Fruit fly (Drosophila melanogaster) whole organism, embryonic: ENCODE results near the gene fd96Ca.

Experiments used
- CG15479 ChIP-seq: fragments of 200-800 bp; sonication (Bioruptor generic); optimal IDR thresholded peaks from 3 replicates; lab custom pipeline; 2019; ENCODE audit warnings: missing biosample characterization, mild to moderate bottlenecking, missing genetic modification characterization, moderate library complexity
- Fer3 ChIP-seq: fragments of 200-800 bp; sonication (Bioruptor generic); optimal IDR thresholded peaks from 2 replicates; lab custom pipeline; 2018; ENCODE audit warnings: missing biosample characterization, mild to moderate bottlenecking, missing genetic modification characterization, moderate library complexity
- slou ChIP-seq: fragments of 200-800 bp; sonication (Bioruptor generic); optimal IDR thresholded peaks from 3 replicates; lab custom pipeline; 2016; ENCODE audit warnings: missing biosample characterization, missing genetic modification characterization

- TF ChIP-seq slou (GFP tag; lab: Kevin White, UChicago) (no peak), Fer3 (no peak), CG15479 (GFP tag; lab: Kevin White, UChicago) (no peak)
These were observed 22.0 kb upstream of the fd96Ca start for dm6 chr3R:25060462-25060861.
